Fruit fly (Drosophila melanogaster): ENCODE data around the gene CG46459.

dm6 chr3R:10673571-10673970 is 22.9 kb upstream of the CG46459 start:
- no peak for TF ChIP-seq CG8301 (tag; optimal IDR thresholded peaks at IDR 0.05)
- TF ChIP-seq CG10348 (GFP tag; IDR thresholded peaks at IDR 0.05), result no peak
- TF ChIP-seq EcR (GFP tag; optimal IDR thresholded peaks at IDR 0.05), result no peak
- no peak for TF ChIP-seq CG17806 (tag; optimal IDR thresholded peaks at IDR 0.05)
- no peak for TF ChIP-seq D1 (tag; optimal IDR thresholded peaks at IDR 0.05)
- TF ChIP-seq CG13204 (GFP tag; optimal IDR thresholded peaks at IDR 0.05), result no peak
- no peak for TF ChIP-seq fd96Ca (GFP tag; IDR thresholded peaks at IDR 0.05)
- no peak for TF ChIP-seq gl (tag; optimal IDR thresholded peaks at IDR 0.05)
- TF ChIP-seq CG32121 (GFP tag; IDR thresholded peaks at IDR 0.05), result no peak
- TF ChIP-seq CG9948 (tag; optimal IDR thresholded peaks at IDR 0.05), result peak; percentile 14

Measured in whole organism, pupa.